Fruit fly (Drosophila melanogaster) whole organism, adult: ENCODE data around the gene CG3038.

Experiments used
- CG12768 ChIP-seq: fragments of 200-800 bp; sonication (Bioruptor generic); optimal IDR thresholded peaks from 2 replicates; lab custom pipeline; 2017; ENCODE audit warnings: missing biosample characterization, missing genetic modification characterization, mild to moderate bottlenecking, moderate library complexity, missing genetic modification reagents
- CG14711 ChIP-seq: fragments of 200-800 bp; sonication (Bioruptor generic); optimal IDR thresholded peaks from 2 replicates; lab custom pipeline; 2018; ENCODE audit warnings: missing biosample characterization, mild to moderate bottlenecking, missing genetic modification characterization, moderate library complexity
- CG33017 ChIP-seq: fragments of 200-800 bp; sonication (Bioruptor generic); optimal IDR thresholded peaks from 2 replicates; lab custom pipeline; 2018; ENCODE audit warnings: missing biosample characterization, mild to moderate bottlenecking, missing genetic modification characterization, moderate library complexity
- CG5204 ChIP-seq: fragments of 200-800 bp; sonication (Bioruptor generic); optimal IDR thresholded peaks from 2 replicates; lab custom pipeline; 2016; ENCODE audit warnings: missing biosample characterization, missing genetic modification characterization
- Clk ChIP-seq: fragments of 200-800 bp; sonication (Bioruptor generic); optimal IDR thresholded peaks from 2 replicates; lab custom pipeline; 2017; ENCODE audit warnings: missing biosample characterization, missing genetic modification characterization
- Crg-1 ChIP-seq: fragments of 200-800 bp; sonication (Bioruptor generic); optimal IDR thresholded peaks from 2 replicates; lab custom pipeline; 2016; ENCODE audit warnings: missing biosample characterization, missing genetic modification characterization
- Mnt ChIP-seq: fragments of 200-800 bp; sonication (Bioruptor generic); optimal IDR thresholded peaks from 2 replicates; lab custom pipeline; 2016; ENCODE audit warnings: missing biosample characterization, mild to moderate bottlenecking, missing genetic modification characterization
- bab1 ChIP-seq: fragments of 200-800 bp; sonication (Bioruptor generic); optimal IDR thresholded peaks from 3 replicates; lab custom pipeline; 2019; ENCODE audit warnings: missing biosample characterization, mild to moderate bottlenecking, missing genetic modification characterization, moderate library complexity
- cic ChIP-seq: fragments of 200-800 bp; sonication (Bioruptor generic); optimal IDR thresholded peaks from 2 replicates; lab custom pipeline; 2017; ENCODE audit warnings: missing biosample characterization, mild to moderate bottlenecking, missing genetic modification characterization, moderate library complexity
- cnc ChIP-seq, 2 experiments: fragments of >200 bp; optimal IDR thresholded peaks; 2 replicates each; lab custom pipeline; 2017
- kay ChIP-seq: fragments of 200-800 bp; sonication (Bioruptor generic); peaks from one replicate; lab custom pipeline; 2016; ENCODE audit warnings: missing biosample characterization, missing genetic modification characterization, borderline replicate concordance
- ovo ChIP-seq: fragments of 200-800 bp; sonication (Bioruptor generic); optimal IDR thresholded peaks from 2 replicates; lab custom pipeline; 2016; ENCODE audit warnings: missing biosample characterization, missing genetic modification characterization
- tj ChIP-seq: fragments of 200-800 bp; sonication (Bioruptor generic); optimal IDR thresholded peaks from 3 replicates; lab custom pipeline; 2017; ENCODE audit warnings: missing biosample characterization, mild to moderate bottlenecking, missing genetic modification characterization, moderate library complexity
- toe ChIP-seq: fragments of 200-800 bp; sonication (Bioruptor generic); optimal IDR thresholded peaks from 2 replicates; lab custom pipeline; 2016; ENCODE audit warnings: missing biosample characterization, missing genetic modification characterization

DNA sequence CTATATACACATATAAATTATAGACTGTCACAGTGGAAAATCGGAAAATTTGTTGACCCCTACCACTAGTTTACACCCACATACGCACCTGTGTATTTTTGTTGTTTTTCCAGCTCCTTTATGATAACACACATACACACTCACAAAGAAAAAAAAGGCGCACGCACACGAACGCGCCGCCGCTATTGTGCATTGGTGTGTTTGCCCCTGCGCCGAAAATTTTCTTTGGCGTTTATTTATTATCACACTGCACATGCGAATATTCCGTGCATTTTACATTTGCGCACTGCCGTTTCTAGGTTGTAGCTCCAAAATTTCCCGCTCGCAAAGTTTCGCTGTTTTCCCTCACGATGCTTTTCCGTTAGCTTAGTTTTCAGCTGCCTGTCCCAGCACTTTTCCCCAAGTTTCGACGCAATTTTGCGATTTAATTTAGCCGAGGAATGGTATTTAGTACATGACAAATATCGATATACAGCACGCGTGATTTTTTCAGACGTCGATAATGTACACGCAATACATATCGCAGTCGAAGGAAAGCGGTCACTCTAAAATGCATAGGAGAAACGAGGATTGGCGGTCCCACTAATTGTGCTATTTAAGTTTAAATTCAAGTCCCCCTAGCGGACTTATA lies 33.6 kb upstream of the CG3038 start, which contains the start of the genes CG3777 and ewg:
- no peak for TF ChIP-seq CG14711 (tag; lab: Kevin White, UChicago)
- TF ChIP-seq tj (GFP tag; lab: Kevin White, UChicago): no peak
- no peak for TF ChIP-seq CG5204
- TF ChIP-seq CG33017: no peak
- no peak for TF ChIP-seq kay (GFP tag; lab: Kevin White, UChicago)
- TF ChIP-seq CG12768 (GFP tag; lab: Kevin White, UChicago): no peak
- peak; percentile 70 for TF ChIP-seq bab1 (GFP tag; lab: Kevin White, UChicago)
- peak; percentile 43 for TF ChIP-seq ovo (GFP tag; lab: Kevin White, UChicago)
- TF ChIP-seq Clk (GFP tag; lab: Kevin White, UChicago): no peak
- no peak for TF ChIP-seq cnc (optimal IDR thresholded peaks at IDR 0.05; lab: Kevin White, UChicago)
- TF ChIP-seq toe (GFP tag; lab: Kevin White, UChicago): no peak
- TF ChIP-seq cic: no peak
- peak; percentile 15 for TF ChIP-seq Mnt (GFP tag; lab: Kevin White, UChicago)
- no peak for TF ChIP-seq Crg-1
